Worm (Caenorhabditis elegans) whole organism, L1 larva: ENCODE measurements around the gene daf-10.

Experiments
- C16A3.4 ChIP-seq: fragments of 150-350 bp; optimal IDR thresholded peaks from 2 replicates; lab custom pipeline; 2014; ENCODE audit warnings: missing biosample characterization, missing genetic modification characterization
- C34B4.2 ChIP-seq: sonication (generic microtip); optimal IDR thresholded peaks from 2 replicates; lab custom pipeline; 2017; ENCODE audit warnings: mild to moderate bottlenecking, missing genetic modification characterization, missing compliant biosample characterization
- aha-1 ChIP-seq: fragments of 150-350 bp; optimal IDR thresholded peaks from 2 replicates; lab custom pipeline; 2014; ENCODE audit warnings: missing biosample characterization, missing genetic modification characterization
- aly-2 ChIP-seq: fragments of 150-350 bp; optimal IDR thresholded peaks from 2 replicates; lab custom pipeline; 2014; ENCODE audit warnings: missing biosample characterization, missing genetic modification characterization
- ama-1 ChIP-seq: fragments of 150-350 bp; optimal IDR thresholded peaks from 2 replicates; lab custom pipeline; 2014
- blmp-1 ChIP-seq: fragments of 150-350 bp; optimal IDR thresholded peaks from 2 replicates; lab custom pipeline; 2014; ENCODE audit warnings: missing biosample characterization, missing genetic modification characterization
- ceh-63 ChIP-seq: fragments of 200-800 bp; sonication (Bioruptor generic); optimal IDR thresholded peaks from 2 replicates; lab custom pipeline; 2018; ENCODE audit warnings: mild to moderate bottlenecking, missing genetic modification characterization, missing compliant biosample characterization
- ceh-82 ChIP-seq, 3 experiments: fragments of 150-350 bp in 1 of 3; sonication (generic microtip) in 2 of 3; optimal IDR thresholded peaks; 2 replicates each; lab custom pipeline; 2014 to 2017; ENCODE audit warnings: missing biosample characterization in 3 of 3, missing genetic modification characterization in 3 of 3
- ces-1 ChIP-seq: fragments of 150-350 bp; optimal IDR thresholded peaks from 2 replicates; lab custom pipeline; 2014; ENCODE audit warnings: missing biosample characterization, missing genetic modification reagents, missing genetic modification characterization
- dpl-1 ChIP-seq, 3 experiments: fragments of 150-350 bp in 2 of 3; sonication (generic microtip) in 1 of 3; optimal IDR thresholded peaks; 2 replicates each; lab custom pipeline; 2014 to 2017; ENCODE audit warnings: missing biosample characterization in 3 of 3, missing genetic modification characterization in 3 of 3, missing genetic modification reagents in 3 of 3
- dsc-1 ChIP-seq: sonication (generic microtip); optimal IDR thresholded peaks from 2 replicates; lab custom pipeline; 2016; ENCODE audit warnings: mild to moderate bottlenecking, missing genetic modification characterization, missing compliant biosample characterization
- efl-1 ChIP-seq, 4 experiments: fragments of 150-350 bp; optimal IDR thresholded peaks in 3 of 4; peaks in 1 of 4; 1 replicate in 1 of 4; 2 replicates in 3 of 4; lab custom pipeline; 2014; ENCODE audit warnings: missing biosample characterization in 2 of 4, missing genetic modification characterization in 2 of 4, missing genetic modification reagents in 2 of 4
- egl-13 ChIP-seq: sonication (generic microtip); optimal IDR thresholded peaks from 2 replicates; lab custom pipeline; 2016; ENCODE audit warnings: missing genotype, missing genetic modification reagents, missing genetic modification characterization, missing compliant biosample characterization
- fkh-10 ChIP-seq: sonication (generic microtip); optimal IDR thresholded peaks from 2 replicates; lab custom pipeline; 2017; ENCODE audit warnings: missing biosample characterization, missing genetic modification reagents, missing genetic modification characterization
- fkh-8 ChIP-seq: sonication (generic microtip); optimal IDR thresholded peaks from 2 replicates; lab custom pipeline; 2016; ENCODE audit warnings: mild to moderate bottlenecking, missing genetic modification characterization, missing compliant biosample characterization
- fos-1 ChIP-seq: fragments of 150-350 bp; optimal IDR thresholded peaks from 2 replicates; lab custom pipeline; 2014; ENCODE audit warnings: missing biosample characterization, missing genetic modification characterization
- grh-1 ChIP-seq: fragments of 200-800 bp; sonication (Bioruptor generic); IDR thresholded peaks from 2 replicates; pipeline ENCODE4 v1.3.6; 2022; ENCODE audit warnings: missing genetic modification reagents, missing genetic modification characterization, missing compliant biosample characterization
- hlh-4 ChIP-seq: sonication (generic microtip); optimal IDR thresholded peaks from 2 replicates; lab custom pipeline; 2016; ENCODE audit warnings: mild to moderate bottlenecking, missing genetic modification characterization, missing compliant biosample characterization
- hpl-2 ChIP-seq: fragments of 150-350 bp; optimal IDR thresholded peaks from 2 replicates; lab custom pipeline; 2014; ENCODE audit warnings: missing biosample characterization, missing genetic modification reagents, missing genetic modification characterization
- irx-1 ChIP-seq: sonication (generic microtip); optimal IDR thresholded peaks from 2 replicates; lab custom pipeline; 2016; ENCODE audit warnings: missing genetic modification characterization, missing compliant biosample characterization
- isw-1 ChIP-seq: fragments of 200-800 bp; sonication (Bioruptor generic); IDR thresholded peaks from 2 replicates; pipeline ENCODE4 v1.3.6; 2022; ENCODE audit warnings: missing genetic modification characterization, missing compliant biosample characterization
- jun-1 ChIP-seq: fragments of 150-350 bp; optimal IDR thresholded peaks from 2 replicates; lab custom pipeline; 2014; ENCODE audit warnings: missing biosample characterization, missing genetic modification reagents, missing genetic modification characterization
- lin-13 ChIP-seq: fragments of 150-350 bp; optimal IDR thresholded peaks from 2 replicates; lab custom pipeline; 2014; ENCODE audit warnings: missing biosample characterization, missing genetic modification reagents, missing genetic modification characterization
- lin-14 ChIP-seq: fragments of 200-800 bp; sonication (Bioruptor generic); optimal IDR thresholded peaks from 2 replicates; lab custom pipeline; 2018; ENCODE audit warnings: mild to moderate bottlenecking, missing genetic modification characterization, moderate library complexity, missing compliant biosample characterization
- lin-15B ChIP-seq: fragments of 150-350 bp; sonication (generic microtip); optimal IDR thresholded peaks from 3 replicates; lab custom pipeline; 2014; ENCODE audit warnings: missing biosample characterization, missing genetic modification characterization
- lin-35 ChIP-seq, 2 experiments: fragments of 150-350 bp; optimal IDR thresholded peaks; 2 replicates each; lab custom pipeline; 2014; ENCODE audit warnings: missing biosample characterization in 2 of 2, missing genetic modification characterization in 2 of 2, missing genetic modification reagents in 2 of 2
- lsy-2 ChIP-seq, 2 experiments: fragments of 150-350 bp; optimal IDR thresholded peaks; 2 replicates each; lab custom pipeline; 2014; ENCODE audit warnings: missing biosample characterization in 2 of 2, missing genetic modification characterization in 2 of 2
- mab-9 ChIP-seq: fragments of 200-800 bp; sonication (Bioruptor generic); IDR thresholded peaks from 2 replicates; pipeline ENCODE4 v1.3.6; 2022; ENCODE audit warnings: missing genetic modification reagents, missing genetic modification characterization, missing compliant biosample characterization
- mef-2 ChIP-seq: fragments of 150-350 bp; optimal IDR thresholded peaks from 2 replicates; lab custom pipeline; 2014; ENCODE audit warnings: missing biosample characterization, missing genetic modification characterization
- mep-1 ChIP-seq: fragments of 150-350 bp; optimal IDR thresholded peaks from 2 replicates; lab custom pipeline; 2014; ENCODE audit warnings: missing biosample characterization, missing genetic modification characterization
- nhr-19 ChIP-seq: fragments of 200-800 bp; sonication (Bioruptor generic); conservative IDR thresholded peaks from 2 replicates; pipeline ENCODE4 v1.3.6; 2022; ENCODE audit warnings: missing genetic modification characterization, missing compliant biosample characterization
- nhr-237 ChIP-seq: fragments of 150-350 bp; optimal IDR thresholded peaks from 2 replicates; lab custom pipeline; 2014; ENCODE audit warnings: missing biosample characterization, missing genetic modification characterization
- nhr-28 ChIP-seq: fragments of 150-350 bp; optimal IDR thresholded peaks from 2 replicates; lab custom pipeline; 2014; ENCODE audit warnings: missing biosample characterization, missing genetic modification characterization
- nhr-71 ChIP-seq: sonication (generic microtip); optimal IDR thresholded peaks from 2 replicates; lab custom pipeline; 2016; ENCODE audit warnings: mild to moderate bottlenecking, missing genetic modification characterization, moderate library complexity, missing compliant biosample characterization
- nhr-77 ChIP-seq: fragments of 150-350 bp; optimal IDR thresholded peaks from 2 replicates; lab custom pipeline; 2014; ENCODE audit warnings: missing biosample characterization, missing genetic modification characterization
- nhr-84 ChIP-seq: sonication (generic microtip); optimal IDR thresholded peaks from 2 replicates; lab custom pipeline; 2017; ENCODE audit warnings: missing biosample characterization, missing genetic modification characterization
- snpc-4 ChIP-seq: fragments of 150-350 bp; optimal IDR thresholded peaks from 2 replicates; lab custom pipeline; 2014; ENCODE audit warnings: missing biosample characterization, missing genetic modification characterization
- snu-23 ChIP-seq: sonication (generic microtip); optimal IDR thresholded peaks from 2 replicates; lab custom pipeline; 2016; ENCODE audit warnings: missing genetic modification characterization, missing compliant biosample characterization
- sox-4 ChIP-seq: sonication (generic microtip); optimal IDR thresholded peaks from 2 replicates; lab custom pipeline; 2016; ENCODE audit warnings: missing genetic modification characterization, missing compliant biosample characterization
- sptf-1 ChIP-seq: fragments of 150-350 bp; optimal IDR thresholded peaks from 2 replicates; lab custom pipeline; 2014; ENCODE audit warnings: missing biosample characterization, missing genetic modification characterization
- sup-37 ChIP-seq: fragments of 200-800 bp; sonication (Bioruptor generic); optimal IDR thresholded peaks from 2 replicates; lab custom pipeline; 2018; ENCODE audit warnings: mild to moderate bottlenecking, missing genetic modification characterization, missing compliant biosample characterization
- tbx-2 ChIP-seq: sonication (generic microtip); optimal IDR thresholded peaks from 2 replicates; lab custom pipeline; 2016; ENCODE audit warnings: missing genetic modification characterization, missing compliant biosample characterization
- tlp-1 ChIP-seq: fragments of 150-350 bp; optimal IDR thresholded peaks from 2 replicates; lab custom pipeline; 2014; ENCODE audit warnings: missing biosample characterization, missing genetic modification characterization
- unc-130 ChIP-seq: fragments of 150-350 bp; optimal IDR thresholded peaks from 2 replicates; lab custom pipeline; 2017; ENCODE audit warnings: missing biosample characterization, missing genetic modification characterization, inconsistent platforms
- zag-1 ChIP-seq: fragments of 150-350 bp; optimal IDR thresholded peaks from 2 replicates; lab custom pipeline; 2014; ENCODE audit warnings: missing biosample characterization, missing genetic modification characterization
- ztf-11 ChIP-seq, 2 experiments: sonication (generic microtip); optimal IDR thresholded peaks; 2 replicates each; lab custom pipeline; 2016 to 2017; ENCODE audit warnings: missing genetic modification characterization in 2 of 2, missing biosample characterization in 1 of 2, missing compliant biosample characterization in 1 of 2

The daf-10 gene

ce11 chrIV:9095553-9095952 is 50.5 kb downstream of the daf-10 start, which contains the start of gene icln-1:
TSS of gene icln-1 (minus strand) at chrIV:9095653.
- TF ChIP-seq zag-1 (no peak), mab-9 (no peak), grh-1 (no peak), nhr-28 (no peak), hpl-2 (GFP tag; lab: Kevin White, UChicago) (no peak), nhr-71 (tag; lab: Kevin White, UChicago) (no peak), mef-2 (tag; lab: Kevin White, UChicago) (no peak), lin-35 (GFP tag; optimal IDR thresholded peaks at IDR 0.05; lab: Kevin White, UChicago) (no peak), tbx-2 (tag; lab: Kevin White, UChicago) (no peak), ama-1 (no peak), sup-37 (GFP tag; lab: Kevin White, UChicago) (no peak)

ce11 chrIV:9094356-9094755 is 51.7 kb downstream of the daf-10 start, which contains the start of gene mrpl-42:
TSS of gene mrpl-42 (minus strand) at chrIV:9094456.
- no peak for TF ChIP-seq mab-9
- no peak for TF ChIP-seq zag-1
- TF ChIP-seq nhr-19 (GFP tag; lab: Robert Waterston, UW), result no peak
- no peak for TF ChIP-seq sup-37 (GFP tag; lab: Kevin White, UChicago)
- no peak for TF ChIP-seq irx-1 (tag; lab: Kevin White, UChicago)
- TF ChIP-seq C16A3.4, result no peak

- TF ChIP-seq egl-13 (tag; lab: Kevin White, UChicago), result no peak
- TF ChIP-seq isw-1 (GFP tag; lab: Robert Waterston, UW), result no peak
- no peak for TF ChIP-seq lsy-2 (tag; optimal IDR thresholded peaks at IDR 0.05; lab: Kevin White, UChicago)
- no peak for TF ChIP-seq ama-1
- no peak for TF ChIP-seq nhr-237 (tag; lab: Kevin White, UChicago)
- no peak for TF ChIP-seq ztf-11 (tag; optimal IDR thresholded peaks at IDR 0.05; lab: Kevin White, UChicago)
- no peak for TF ChIP-seq fkh-8 (tag; lab: Kevin White, UChicago)
- TF ChIP-seq blmp-1, result no peak
- TF ChIP-seq sox-4 (tag; lab: Kevin White, UChicago), result no peak
- TF ChIP-seq fos-1, result no peak
- no peak for TF ChIP-seq ceh-63 (GFP tag; lab: Kevin White, UChicago)
- no peak for TF ChIP-seq lin-15B (tag; lab: Kevin White, UChicago)
- TF ChIP-seq C34B4.2 (tag; lab: Kevin White, UChicago), result no peak
- TF ChIP-seq unc-130 (tag; lab: Kevin White, UChicago), result no peak
- no peak for TF ChIP-seq ceh-82 (tag; optimal IDR thresholded peaks at IDR 0.05; lab: Kevin White, UChicago)
These were observed 52.1 kb downstream of the daf-10 start, which contains the start of gene lpl-1 for ce11 chrIV:9093932-9094331. TSS of gene lpl-1 (minus strand) at chrIV:9094032.

- TF ChIP-seq sptf-1 (tag; lab: Kevin White, UChicago) (no peak), aha-1 (tag; lab: Kevin White, UChicago) (no peak), tbx-2 (tag; lab: Kevin White, UChicago) (peak; percentile 43), lin-35 (GFP tag; optimal IDR thresholded peaks at IDR 0.05; lab: Kevin White, UChicago) (no peak), C34B4.2 (tag; lab: Kevin White, UChicago) (no peak), hlh-4 (tag; lab: Kevin White, UChicago) (no peak), efl-1 (optimal IDR thresholded peaks at IDR 0.05; lab: Kevin White, UChicago) (peak in 1 of 2 experiments; percentile 5), efl-1 (GFP tag; optimal IDR thresholded peaks at IDR 0.05 in 1 of 2; lab: Kevin White, UChicago) (peak in 1 of 2 experiments; percentile 51), lin-14 (GFP tag; lab: Kevin White, UChicago) (peak; percentile 86), sox-4 (tag; lab: Kevin White, UChicago) (no peak), fkh-10 (GFP tag; lab: Kevin White, UChicago) (peak; percentile 68), isw-1 (GFP tag; lab: Robert Waterston, UW) (no peak), snpc-4 (tag; lab: Kevin White, UChicago) (no peak), dsc-1 (tag; lab: Kevin White, UChicago) (no peak), nhr-77 (tag; lab: Kevin White, UChicago) (no peak), nhr-71 (tag; lab: Kevin White, UChicago) (peak; percentile 25), aly-2 (tag; lab: Kevin White, UChicago) (no peak), ceh-63 (GFP tag; lab: Kevin White, UChicago) (no peak), C16A3.4 (no peak), snu-23 (no peak), mep-1 (peak; percentile 1), jun-1 (tag; lab: Kevin White, UChicago) (no peak), nhr-19 (GFP tag; lab: Robert Waterston, UW) (no peak), dpl-1 (GFP tag; optimal IDR thresholded peaks at IDR 0.05; lab: Kevin White, UChicago) (peak in 1 of 3 experiments; percentile 7), nhr-84 (tag; lab: Kevin White, UChicago) (no peak), tlp-1 (no peak), ces-1 (GFP tag; lab: Kevin White, UChicago) (peak; percentile 84), zag-1 (peak; percentile 2), irx-1 (tag; lab: Kevin White, UChicago) (no peak), lin-13 (GFP tag; lab: Kevin White, UChicago) (no peak)
These were observed 54.0 kb downstream of the daf-10 start for ce11 chrIV:9092011-9092410.
